Worm (Caenorhabditis elegans) whole organism, young adult: ENCODE results near the gene C37H5.14.

Experiments used
- ama-1 ChIP-seq, 3 experiments: fragments of 150-350 bp in 1 of 3; sonication (generic microtip) in 2 of 3; optimal IDR thresholded peaks; 2 replicates each; lab custom pipeline; 2014 to 2018; ENCODE audit warnings: missing biosample characterization in 2 of 3, missing genetic modification characterization in 2 of 3, missing genetic modification reagents in 2 of 3
- athp-1 ChIP-seq: sonication (generic microtip); optimal IDR thresholded peaks from 2 replicates; lab custom pipeline; 2017; ENCODE audit warnings: mild to moderate bottlenecking, missing genetic modification characterization, missing compliant biosample characterization
- attf-3 ChIP-seq: fragments of 200-800 bp; sonication (Bioruptor generic); conservative IDR thresholded peaks from 2 replicates; pipeline ENCODE4 v1.3.6; 2022; ENCODE audit warnings: missing genetic modification reagents, missing genetic modification characterization, missing compliant biosample characterization
- ceh-91 ChIP-seq: fragments of 200-800 bp; sonication (Bioruptor generic); IDR thresholded peaks from 2 replicates; pipeline ENCODE4 v1.3.6; 2022; ENCODE audit warnings: missing genetic modification reagents, missing genetic modification characterization, missing compliant biosample characterization
- egl-18 ChIP-seq: fragments of 200-800 bp; sonication (Bioruptor generic); IDR thresholded peaks from 2 replicates; pipeline ENCODE4 v1.3.6; 2022; ENCODE audit warnings: missing genetic modification reagents, missing genetic modification characterization, missing compliant biosample characterization
- hrde-1 ChIP-seq: sonication (generic microtip); optimal IDR thresholded peaks from 2 replicates; lab custom pipeline; 2016; ENCODE audit warnings: missing genetic modification characterization, mild to moderate bottlenecking, missing compliant biosample characterization, moderate library complexity, missing genotype, missing genetic modification reagents, borderline replicate concordance
- nhr-120 ChIP-seq: fragments of 200-800 bp; sonication (Bioruptor generic); IDR thresholded peaks from 2 replicates; pipeline ENCODE4 v1.3.6; 2022; ENCODE audit warnings: missing genetic modification characterization, missing compliant biosample characterization
- sea-2 ChIP-seq: fragments of 200-800 bp; sonication (Bioruptor generic); IDR thresholded peaks from 2 replicates; pipeline ENCODE4 v1.3.6; 2022; ENCODE audit warnings: missing genetic modification characterization, missing compliant biosample characterization
- snpc-4 ChIP-seq, 5 experiments: fragments of 150-350 bp in 1 of 5; sonication (generic microtip) in 4 of 5; optimal IDR thresholded peaks; 2 replicates each; lab custom pipeline; 2014 to 2018; ENCODE audit warnings: missing genetic modification characterization in 5 of 5, missing biosample characterization in 3 of 5, antibody characterized with exemption in 2 of 5, mild to moderate bottlenecking in 2 of 5, missing compliant biosample characterization in 2 of 5, missing genotype in 2 of 5, moderate library complexity in 2 of 5, missing genetic modification reagents in 1 of 5
- tlf-1 ChIP-seq: fragments of 200-800 bp; sonication (Bioruptor generic); optimal IDR thresholded peaks from 2 replicates; lab custom pipeline; 2018; ENCODE audit warnings: mild to moderate bottlenecking, missing genetic modification characterization, missing compliant biosample characterization
- unc-130 ChIP-seq: sonication (generic microtip); optimal IDR thresholded peaks from 2 replicates; lab custom pipeline; 2016; ENCODE audit warnings: missing genetic modification reagents, missing genetic modification characterization, missing compliant biosample characterization
- unc-62 ChIP-seq: fragments of 150-350 bp; optimal IDR thresholded peaks from 2 replicates; lab custom pipeline; 2014; ENCODE audit warnings: missing biosample characterization, missing genetic modification reagents, missing genetic modification characterization
- ztf-6 ChIP-seq: fragments of 200-800 bp; sonication (Bioruptor generic); IDR thresholded peaks from 2 replicates; pipeline ENCODE4 v1.3.6; 2022; ENCODE audit warnings: missing genetic modification reagents, missing genetic modification characterization, missing compliant biosample characterization

ce11 chrV:4805847-4806246, 28.3 kb downstream of the C37H5.14 start, which contains the start of gene R02F11.3:
- TF ChIP-seq athp-1 (no peak), tlf-1 (GFP tag; lab: Kevin White, UChicago) (no peak), egl-18 (GFP tag; lab: Robert Waterston, UW) (no peak), nhr-120 (GFP tag; lab: Robert Waterston, UW) (no peak), ama-1 (optimal IDR thresholded peaks at IDR 0.05; lab: Kevin White, UChicago) (no peak), ama-1 (GFP tag; optimal IDR thresholded peaks at IDR 0.05; lab: Kevin White, UChicago) (no peak), ceh-91 (GFP tag; lab: Robert Waterston, UW) (no peak), unc-62 (no peak), snpc-4 (GFP tag; optimal IDR thresholded peaks at IDR 0.05; lab: Kevin White, UChicago) (no peak), snpc-4 (tag; optimal IDR thresholded peaks at IDR 0.05; lab: Kevin White, UChicago) (no peak), unc-130 (GFP tag; lab: Kevin White, UChicago) (no peak), hrde-1 (no peak), attf-3 (GFP tag; lab: Robert Waterston, UW) (no peak), ztf-6 (GFP tag; lab: Robert Waterston, UW) (no peak), sea-2 (GFP tag; lab: Robert Waterston, UW) (no peak)
